Fruit fly (Drosophila melanogaster) whole organism, embryonic: ENCODE data around the gene CG43346.

Experiments used
- Asciz ChIP-seq: fragments of 200-800 bp; sonication (Bioruptor generic); optimal IDR thresholded peaks from 2 replicates; lab custom pipeline; 2017; ENCODE audit warnings: missing biosample characterization, mild to moderate bottlenecking, missing genetic modification characterization, missing genetic modification reagents
- CG11696 ChIP-seq: fragments of 200-800 bp; sonication (Bioruptor generic); IDR thresholded peaks from 2 replicates; pipeline ENCODE4 v1.3.6; 2022; ENCODE audit warnings: missing biosample characterization, missing genetic modification characterization
- CG12155 ChIP-seq: fragments of 200-800 bp; sonication (Bioruptor generic); optimal IDR thresholded peaks from 3 replicates; lab custom pipeline; 2016; ENCODE audit warnings: missing biosample characterization, missing genetic modification characterization
- CG12744 ChIP-seq: fragments of 200-800 bp; sonication (Bioruptor generic); optimal IDR thresholded peaks from 2 replicates; lab custom pipeline; 2016; ENCODE audit warnings: missing biosample characterization, missing genetic modification characterization
- CG13624 ChIP-seq: fragments of 200-800 bp; sonication (Bioruptor generic); optimal IDR thresholded peaks from 2 replicates; lab custom pipeline; 2016; ENCODE audit warnings: missing biosample characterization, missing genetic modification characterization
- CG14441 ChIP-seq: fragments of 200-800 bp; sonication (Bioruptor generic); IDR thresholded peaks from 2 replicates; pipeline ENCODE4 v1.3.6; 2022; ENCODE audit warnings: missing biosample characterization, missing genetic modification characterization
- CG15011 ChIP-seq: fragments of 200-800 bp; sonication (Bioruptor generic); optimal IDR thresholded peaks from 3 replicates; lab custom pipeline; 2018; ENCODE audit warnings: missing biosample characterization, mild to moderate bottlenecking, missing genetic modification characterization
- CG2116 ChIP-seq: fragments of 200-800 bp; sonication (Bioruptor generic); optimal IDR thresholded peaks from 3 replicates; lab custom pipeline; 2018; ENCODE audit warnings: missing biosample characterization, mild to moderate bottlenecking, missing genetic modification characterization
- CG2202 ChIP-seq: fragments of 200-800 bp; sonication (Bioruptor generic); optimal IDR thresholded peaks from 2 replicates; lab custom pipeline; 2018; ENCODE audit warnings: missing biosample characterization, mild to moderate bottlenecking, missing genetic modification characterization
- CG30403 ChIP-seq: fragments of 200-800 bp; sonication (Bioruptor generic); optimal IDR thresholded peaks from 3 replicates; lab custom pipeline; 2016; ENCODE audit warnings: missing biosample characterization, missing genetic modification characterization
- CG31224 ChIP-seq: fragments of 200-800 bp; sonication (Bioruptor generic); IDR thresholded peaks from 2 replicates; pipeline ENCODE4 v1.3.6; 2022; ENCODE audit warnings: missing biosample characterization, missing genetic modification characterization
- CG3281 ChIP-seq: fragments of 200-800 bp; sonication (Bioruptor generic); optimal IDR thresholded peaks from 3 replicates; lab custom pipeline; 2017; ENCODE audit warnings: missing biosample characterization, mild to moderate bottlenecking, missing genetic modification characterization
- CG33557 ChIP-seq: fragments of 200-800 bp; sonication (Bioruptor generic); optimal IDR thresholded peaks from 2 replicates; lab custom pipeline; 2019; ENCODE audit warnings: missing biosample characterization, mild to moderate bottlenecking, missing genetic modification characterization, moderate library complexity
- CG4282 ChIP-seq: fragments of 200-800 bp; sonication (Bioruptor generic); optimal IDR thresholded peaks from 2 replicates; lab custom pipeline; 2016; ENCODE audit warnings: missing biosample characterization, missing genetic modification characterization
- CG4820 ChIP-seq: fragments of 200-800 bp; sonication (Bioruptor generic); optimal IDR thresholded peaks from 3 replicates; lab custom pipeline; 2016; ENCODE audit warnings: missing biosample characterization, missing genetic modification characterization
- CG4854 ChIP-seq: fragments of 200-800 bp; sonication (Bioruptor generic); optimal IDR thresholded peaks from 2 replicates; lab custom pipeline; 2016; ENCODE audit warnings: missing biosample characterization, missing genetic modification characterization, inconsistent platforms
- CG5953 ChIP-seq: fragments of 200-800 bp; sonication (Bioruptor generic); IDR thresholded peaks from 2 replicates; pipeline ENCODE4 v1.3.6; 2022; ENCODE audit warnings: missing biosample characterization, missing genetic modification characterization
- CG6765 ChIP-seq: fragments of 200-800 bp; sonication (Bioruptor generic); optimal IDR thresholded peaks from 3 replicates; lab custom pipeline; 2017; ENCODE audit warnings: missing biosample characterization, mild to moderate bottlenecking, missing genetic modification characterization
- CG8281 ChIP-seq: fragments of 200-800 bp; sonication (Bioruptor generic); optimal IDR thresholded peaks from 2 replicates; lab custom pipeline; 2018; ENCODE audit warnings: missing biosample characterization, mild to moderate bottlenecking, missing genetic modification characterization, moderate library complexity
- CTCF ChIP-seq: fragments of 200-800 bp; sonication (Bioruptor generic); optimal IDR thresholded peaks from 2 replicates; lab custom pipeline; 2017; ENCODE audit warnings: missing biosample characterization, mild to moderate bottlenecking, missing genetic modification characterization, moderate library complexity
- Camta ChIP-seq: fragments of 200-800 bp; sonication (Bioruptor generic); optimal IDR thresholded peaks from 2 replicates; lab custom pipeline; 2016; ENCODE audit warnings: missing biosample characterization, missing genetic modification characterization
- Dek ChIP-seq: fragments of 200-800 bp; sonication (Bioruptor generic); optimal IDR thresholded peaks from 3 replicates; lab custom pipeline; 2019; ENCODE audit warnings: missing biosample characterization, mild to moderate bottlenecking, missing genetic modification characterization, moderate library complexity
- Dll ChIP-seq: fragments of 200-800 bp; sonication (Bioruptor generic); IDR thresholded peaks from 4 replicates; pipeline ENCODE4 v1.3.6; 2022; ENCODE audit warnings: missing biosample characterization, missing genetic modification characterization; ENCODE audit not compliant: partially characterized antibody
- E2f1 ChIP-seq: fragments of 200-800 bp; sonication (Bioruptor generic); IDR thresholded peaks from 2 replicates; pipeline ENCODE4 v1.3.6; 2022; ENCODE audit warnings: missing biosample characterization, missing genetic modification characterization
- HmgZ ChIP-seq: fragments of 200-800 bp; sonication (Bioruptor generic); optimal IDR thresholded peaks from 2 replicates; lab custom pipeline; 2018; ENCODE audit warnings: missing biosample characterization, mild to moderate bottlenecking, missing genetic modification characterization
- Lhr ChIP-seq: fragments of 200-800 bp; sonication (Bioruptor generic); optimal IDR thresholded peaks from 3 replicates; lab custom pipeline; 2017; ENCODE audit warnings: mild to moderate bottlenecking, missing biosample characterization, missing genetic modification reagents, missing genetic modification characterization
- Meics ChIP-seq: fragments of 200-800 bp; sonication (Bioruptor generic); optimal IDR thresholded peaks from 2 replicates; lab custom pipeline; 2017; ENCODE audit warnings: missing biosample characterization, mild to moderate bottlenecking, missing genetic modification characterization
- Oli ChIP-seq: fragments of 200-800 bp; sonication (Bioruptor generic); optimal IDR thresholded peaks from 2 replicates; lab custom pipeline; 2018; ENCODE audit warnings: missing biosample characterization, mild to moderate bottlenecking, missing genetic modification characterization, moderate library complexity
- Sox102F ChIP-seq: fragments of 200-800 bp; sonication (Bioruptor generic); optimal IDR thresholded peaks from 2 replicates; lab custom pipeline; 2018; ENCODE audit warnings: missing biosample characterization, mild to moderate bottlenecking, missing genetic modification characterization, moderate library complexity
- Trl ChIP-seq, 3 experiments: fragments of >200 bp in 2 of 3; fragments of 200-800 bp in 1 of 3; sonication (Bioruptor generic) in 1 of 3; optimal IDR thresholded peaks; 2 replicates in 1 of 3; 3 replicates in 2 of 3; lab custom pipeline; 2016 to 2017; ENCODE audit warnings: missing biosample characterization in 1 of 3, missing genetic modification characterization in 1 of 3
- YL-1 ChIP-seq: fragments of 200-800 bp; sonication (Bioruptor generic); optimal IDR thresholded peaks from 3 replicates; lab custom pipeline; 2017; ENCODE audit warnings: missing biosample characterization, mild to moderate bottlenecking, missing genetic modification characterization
- ap ChIP-seq: fragments of 200-800 bp; sonication (Bioruptor generic); IDR thresholded peaks from 2 replicates; pipeline ENCODE4 v1.3.6; 2022; ENCODE audit warnings: missing biosample characterization, missing genetic modification characterization
- crc ChIP-seq: fragments of 200-800 bp; sonication (Bioruptor generic); optimal IDR thresholded peaks from 2 replicates; lab custom pipeline; 2016; ENCODE audit warnings: missing biosample characterization, missing genetic modification characterization
- da ChIP-seq: fragments of 200-800 bp; sonication (Bioruptor generic); optimal IDR thresholded peaks from 2 replicates; lab custom pipeline; 2016; ENCODE audit warnings: missing biosample characterization, missing genetic modification characterization
- dan ChIP-seq: fragments of 200-800 bp; sonication (Bioruptor generic); IDR thresholded peaks from 2 replicates; pipeline ENCODE4 v1.3.6; 2022; ENCODE audit warnings: missing biosample characterization, missing genetic modification characterization
- dm ChIP-seq: fragments of 200-800 bp; sonication (Bioruptor generic); optimal IDR thresholded peaks from 3 replicates; lab custom pipeline; 2016; ENCODE audit warnings: missing biosample characterization, missing genetic modification characterization
- grau ChIP-seq: fragments of 200-800 bp; optimal IDR thresholded peaks from 3 replicates; lab custom pipeline; 2019; ENCODE audit warnings: missing biosample characterization, mild to moderate bottlenecking, missing genetic modification characterization, moderate library complexity
- jumu ChIP-seq: fragments of 200-800 bp; sonication (Bioruptor generic); optimal IDR thresholded peaks from 3 replicates; lab custom pipeline; 2016; ENCODE audit warnings: missing biosample characterization, missing genetic modification characterization
- lov ChIP-seq, 2 experiments: fragments of 200-800 bp in 1 of 2; fragments of >200 bp in 1 of 2; sonication (Bioruptor generic) in 1 of 2; IDR thresholded peaks in 1 of 2; optimal IDR thresholded peaks in 1 of 2; 2 replicates in 1 of 2; 3 replicates in 1 of 2; pipeline versions ENCODE4 v1.3.6 to Lab custom; 2017 to 2022; ENCODE audit warnings: missing biosample characterization in 1 of 2, missing genetic modification characterization in 1 of 2
- oc ChIP-seq: fragments of 200-800 bp; sonication (Bioruptor generic); optimal IDR thresholded peaks from 2 replicates; lab custom pipeline; 2018; ENCODE audit warnings: missing biosample characterization, mild to moderate bottlenecking, missing genetic modification characterization, moderate library complexity
- org-1 ChIP-seq: fragments of 200-800 bp; sonication (Bioruptor generic); optimal IDR thresholded peaks from 2 replicates; lab custom pipeline; 2017; ENCODE audit warnings: missing biosample characterization, missing genetic modification characterization
- pho ChIP-seq: fragments of 200-800 bp; sonication (Bioruptor generic); optimal IDR thresholded peaks from 2 replicates; lab custom pipeline; 2016; ENCODE audit warnings: missing biosample characterization, missing genetic modification characterization
- psq ChIP-seq: fragments of 200-800 bp; sonication (Bioruptor generic); optimal IDR thresholded peaks from 2 replicates; lab custom pipeline; 2017; ENCODE audit warnings: missing biosample characterization, missing genetic modification characterization
- sc ChIP-seq, 3 experiments: fragments of >200 bp in 2 of 3; fragments of 200-800 bp in 1 of 3; sonication (Bioruptor generic) in 1 of 3; optimal IDR thresholded peaks; 2 replicates in 2 of 3; 3 replicates in 1 of 3; lab custom pipeline; 2017; ENCODE audit warnings: mild to moderate bottlenecking in 1 of 3, missing biosample characterization in 1 of 3, missing genetic modification characterization in 1 of 3, missing genetic modification reagents in 1 of 3
- slbo ChIP-seq: fragments of 200-800 bp; sonication (Bioruptor generic); IDR thresholded peaks from 2 replicates; pipeline ENCODE4 v1.3.6; 2022; ENCODE audit warnings: missing biosample characterization, missing genetic modification characterization
- sna ChIP-seq: fragments of 200-800 bp; sonication (Bioruptor generic); IDR thresholded peaks from 2 replicates; pipeline ENCODE4 v1.3.6; 2022; ENCODE audit warnings: missing biosample characterization, missing genetic modification characterization; ENCODE audit not compliant: partially characterized antibody
- unpg ChIP-seq: fragments of 200-800 bp; sonication (Bioruptor generic); optimal IDR thresholded peaks from 3 replicates; lab custom pipeline; 2018; ENCODE audit warnings: missing biosample characterization, mild to moderate bottlenecking, missing genetic modification characterization, moderate library complexity
- wek ChIP-seq: fragments of 200-800 bp; sonication (Bioruptor generic); optimal IDR thresholded peaks from 3 replicates; lab custom pipeline; 2018; ENCODE audit warnings: missing biosample characterization, mild to moderate bottlenecking, missing genetic modification characterization, moderate library complexity

The CG43346 gene

dm6 chr2L:21156156-21157040, 12.0 kb downstream of the CG43346 start, which contains the start of the genes Mpp6 and E2f2 (continued):
- TF ChIP-seq sna (GFP tag; lab: Robert Waterston, UW) (peak; percentile 63), CG2116 (peak; percentile 62), CG4282 (GFP tag; lab: Kevin White, UChicago) (no peak), CG6765 (no peak), grau (tag; lab: Kevin White, UChicago) (peak; percentile 24), Dll (GFP tag; lab: Robert Waterston, UW) (peak; percentile 84), org-1 (GFP tag; lab: Kevin White, UChicago) (no peak), Lhr (GFP tag; lab: Kevin White, UChicago) (peak; percentile 7), CG14441 (GFP tag; lab: Robert Waterston, UW) (no peak), CG8281 (no peak), CG12744 (no peak), psq (GFP tag; lab: Kevin White, UChicago) (peak; percentile 95), Meics (GFP tag; lab: Kevin White, UChicago) (peak; percentile 11), YL-1 (GFP tag; lab: Kevin White, UChicago) (peak; percentile 68), Dek (tag; lab: Kevin White, UChicago) (no peak), lov (optimal IDR thresholded peaks at IDR 0.05; lab: Kevin White, UChicago) (no peak), lov (GFP tag; IDR thresholded peaks at IDR 0.05; lab: Robert Waterston, UW) (no peak), ap (GFP tag; lab: Robert Waterston, UW) (no peak), HmgZ (tag; lab: Kevin White, UChicago) (peak; percentile 43), CG33557 (GFP tag; lab: Kevin White, UChicago) (peak; percentile 3), slbo (GFP tag; lab: Robert Waterston, UW) (peak; percentile 83), wek (GFP tag; lab: Kevin White, UChicago) (no peak), Asciz (no peak), CG4820 (GFP tag; lab: Kevin White, UChicago) (no peak), oc (tag; lab: Kevin White, UChicago) (no peak), CG5953 (GFP tag; lab: Robert Waterston, UW) (no peak), CG11696 (GFP tag; lab: Robert Waterston, UW) (no peak), CG12155 (GFP tag; lab: Kevin White, UChicago) (peak; percentile 5), CG13624 (GFP tag; lab: Kevin White, UChicago) (peak; percentile 64), jumu (GFP tag; lab: Kevin White, UChicago) (no peak), CG31224 (no peak), CG3281 (GFP tag; lab: Kevin White, UChicago) (peak; percentile 4), da (GFP tag; lab: Kevin White, UChicago) (no peak), CG30403 (peak; percentile 51), CTCF (GFP tag; lab: Kevin White, UChicago) (no peak), pho (GFP tag; lab: Kevin White, UChicago) (peak; percentile 41), crc (GFP tag; lab: Kevin White, UChicago) (no peak), CG2202 (tag; lab: Kevin White, UChicago) (no peak), dan (GFP tag; lab: Robert Waterston, UW) (no peak), Oli (tag; lab: Kevin White, UChicago) (no peak), unpg (no peak), CG15011 (GFP tag; lab: Kevin White, UChicago) (no peak), E2f1 (no peak), Trl (optimal IDR thresholded peaks at IDR 0.05; lab: Kevin White, UChicago) (no peak), Trl (GFP tag; optimal IDR thresholded peaks at IDR 0.05; lab: Kevin White, UChicago) (no peak), CG4854 (no peak), Sox102F (GFP tag; lab: Kevin White, UChicago) (no peak), sc (optimal IDR thresholded peaks at IDR 0.05; lab: Kevin White, UChicago) (no peak), sc (GFP tag; optimal IDR thresholded peaks at IDR 0.05; lab: Kevin White, UChicago) (no peak), Camta (GFP tag; lab: Kevin White, UChicago) (no peak), dm (GFP tag; lab: Kevin White, UChicago) (peak; percentile 75)
